Worm (Caenorhabditis elegans): ENCODE measurements around the gene hlh-3.

The hlh-3 gene

DNA sequence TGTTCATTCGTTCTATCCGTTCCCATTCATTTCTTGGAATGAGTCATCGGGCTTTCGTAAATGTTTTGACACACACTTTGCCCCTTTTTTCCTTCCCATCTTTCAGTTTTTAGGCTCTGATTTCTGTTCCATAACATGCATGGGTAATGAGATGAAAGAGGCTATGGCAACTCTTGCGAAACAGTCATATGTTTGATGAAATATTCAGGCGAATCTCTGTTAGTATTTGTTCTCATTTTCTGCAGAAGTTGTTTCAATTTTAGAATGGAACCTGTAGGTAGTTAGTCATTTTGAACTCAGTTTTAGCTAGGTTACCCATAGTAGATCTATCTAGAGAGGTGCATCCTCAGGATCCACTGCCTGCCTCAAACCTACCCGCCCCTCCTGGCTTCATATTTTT is 28.6 kb downstream of the hlh-3 start:
- no peak for TF ChIP-seq ztf-18 (tag; optimal IDR thresholded peaks at IDR 0.05)
- TF ChIP-seq cebp-1 (GFP tag; IDR thresholded peaks at IDR 0.05), result no peak
- TF ChIP-seq cebp-1 (tag; optimal IDR thresholded peaks at IDR 0.05), result peak; percentile 68

DNA sequence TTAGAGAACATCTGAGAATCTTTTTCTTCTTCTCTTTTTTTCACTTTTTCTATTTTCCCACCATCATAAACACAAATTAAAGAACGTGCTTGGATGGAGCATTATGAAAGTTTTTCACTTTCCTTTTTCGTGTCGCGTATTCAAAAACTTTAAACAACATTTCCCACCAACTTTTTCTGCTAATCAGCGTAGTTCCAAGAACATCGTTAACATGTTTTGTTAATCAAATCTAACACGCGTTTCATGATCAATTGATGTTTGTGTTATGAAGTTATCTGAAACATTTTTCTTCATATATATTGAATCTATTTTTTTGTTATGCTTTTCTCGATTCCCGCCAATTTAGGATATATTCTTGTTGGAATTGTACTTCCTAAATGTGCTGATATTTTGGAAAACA is 29.2 kb downstream of the hlh-3 start:
- TF ChIP-seq bed-2 (GFP tag; IDR thresholded peaks at IDR 0.05) (no peak), Y53G8AR.9 (GFP tag; conservative IDR thresholded peaks at IDR 0.05) (no peak), mel-28 (tag; optimal IDR thresholded peaks at IDR 0.05; ENCODE audit: borderline replicate concordance) (no peak), F22D6.2 (tag; optimal IDR thresholded peaks at IDR 0.05) (no peak), madf-3 (GFP tag; IDR thresholded peaks at IDR 0.05) (no peak), lin-40 (tag; optimal IDR thresholded peaks at IDR 0.05) (no peak), T07F8.4 (tag; optimal IDR thresholded peaks at IDR 0.05) (no peak), die-1 (tag; optimal IDR thresholded peaks at IDR 0.05) (no peak), snpc-1.3 (tag; optimal IDR thresholded peaks at IDR 0.05; ENCODE audit: insufficient read depth) (no peak), hmg-20 (GFP tag; IDR thresholded peaks at IDR 0.05) (no peak), ztf-25 (GFP tag; IDR thresholded peaks at IDR 0.05) (no peak), ceh-91 (GFP tag; IDR thresholded peaks at IDR 0.05) (no peak), let-526 (GFP tag; IDR thresholded peaks at IDR 0.05) (no peak), zfh-2 (GFP tag; conservative IDR thresholded peaks at IDR 0.05) (no peak)

ce11 chrII:9116404-9116803 is 30.0 kb downstream of the hlh-3 start:
- TF ChIP-seq F10E7.11 (tag; optimal IDR thresholded peaks at IDR 0.05) (no peak), ets-4 (GFP tag; optimal IDR thresholded peaks at IDR 0.05) (peak; percentile 33), dox-1 (GFP tag; IDR thresholded peaks at IDR 0.05) (peak; percentile 16; the same call in 1 of the 2 replicates), B0035.1 (tag; optimal IDR thresholded peaks at IDR 0.05) (no peak), hmg-1.2 (GFP tag; IDR thresholded peaks at IDR 0.05) (no peak), nhr-80 (tag; optimal IDR thresholded peaks at IDR 0.05) (peak; percentile 84)

DNA sequence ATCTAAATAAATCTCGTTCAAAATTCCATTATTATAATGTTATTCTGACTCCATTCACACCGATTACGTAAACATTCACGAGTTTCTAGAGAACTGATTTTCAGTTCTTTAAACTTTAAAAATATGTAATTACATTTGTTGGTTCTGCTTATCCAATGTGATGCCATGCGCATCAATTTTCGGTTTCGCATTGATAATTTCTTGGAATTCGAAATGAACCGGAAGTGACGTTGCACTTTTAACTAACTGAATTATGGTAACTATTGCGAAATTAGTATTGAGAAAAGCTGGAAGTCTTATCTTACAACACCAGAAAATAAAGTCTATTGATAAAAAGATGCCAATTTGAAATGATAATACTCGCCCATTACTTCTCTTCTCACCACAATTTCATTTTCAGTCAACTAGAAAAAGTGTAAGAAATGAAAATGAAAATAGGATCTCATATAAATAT is 31.4 kb downstream of the hlh-3 start:
- TF ChIP-seq madf-6 (GFP tag; IDR thresholded peaks at IDR 0.05) (no peak), ceh-79 (tag; optimal IDR thresholded peaks at IDR 0.05) (no peak), B0035.1 (tag; optimal IDR thresholded peaks at IDR 0.05) (no peak), zfh-2 (GFP tag; conservative IDR thresholded peaks at IDR 0.05) (no peak), F22D6.2 (tag; optimal IDR thresholded peaks at IDR 0.05) (no peak), rec-8 (tag; optimal IDR thresholded peaks at IDR 0.05) (no peak), F23B12.7 (tag; optimal IDR thresholded peaks at IDR 0.05; ENCODE audit: insufficient read depth) (no peak), F33H1.4 (GFP tag; IDR thresholded peaks at IDR 0.05) (no peak), ztf-28 (GFP tag; IDR thresholded peaks at IDR 0.05) (no peak), mxl-1 (tag; optimal IDR thresholded peaks at IDR 0.05) (no peak), Y53F4B.3 (GFP tag; IDR thresholded peaks at IDR 0.05) (no peak), dpff-1 (tag; optimal IDR thresholded peaks at IDR 0.05) (no peak), ets-4 (GFP tag; optimal IDR thresholded peaks at IDR 0.05) (no peak), egl-44 (GFP tag; IDR thresholded peaks at IDR 0.05) (no peak), T07F8.4 (tag; optimal IDR thresholded peaks at IDR 0.05) (no peak), hmg-20 (GFP tag; IDR thresholded peaks at IDR 0.05) (no peak), sdz-38 (tag; optimal IDR thresholded peaks at IDR 0.05) (no peak), nhr-80 (tag; optimal IDR thresholded peaks at IDR 0.05) (peak; percentile 57), lin-54 (GFP tag; optimal IDR thresholded peaks at IDR 0.05) (no peak), unc-62 (GFP tag; optimal IDR thresholded peaks at IDR 0.05) (peak; percentile 7), attf-3 (GFP tag; conservative IDR thresholded peaks at IDR 0.05) (no peak), rpc-1 (optimal IDR thresholded peaks at IDR 0.05) (no peak), rpc-1 (tag; optimal IDR thresholded peaks at IDR 0.05) (no peak), aptf-2 (GFP tag; conservative IDR thresholded peaks at IDR 0.05) (no peak), repo-1 (tag; optimal IDR thresholded peaks at IDR 0.05) (no peak), cebp-1 (GFP tag; IDR thresholded peaks at IDR 0.05) (peak; percentile 85), cebp-1 (tag; optimal IDR thresholded peaks at IDR 0.05) (peak; percentile 93), nhr-179 (tag; optimal IDR thresholded peaks at IDR 0.05) (no peak), athp-1 (tag; optimal IDR thresholded peaks at IDR 0.05) (no peak), F57C9.4 (tag; optimal IDR thresholded peaks at IDR 0.05) (no peak), lin-40 (tag; optimal IDR thresholded peaks at IDR 0.05) (peak; percentile 10), ztf-18 (tag; optimal IDR thresholded peaks at IDR 0.05) (no peak)
